Fruit fly (Drosophila melanogaster): ENCODE data around the gene Tsp39D.
"Not testable (repeated sequence)": the region's sequence is repeated elsewhere in the genome, so short reads cannot be mapped to it uniquely, and the experiment has no call there.

Tsp39D gene

DNA sequence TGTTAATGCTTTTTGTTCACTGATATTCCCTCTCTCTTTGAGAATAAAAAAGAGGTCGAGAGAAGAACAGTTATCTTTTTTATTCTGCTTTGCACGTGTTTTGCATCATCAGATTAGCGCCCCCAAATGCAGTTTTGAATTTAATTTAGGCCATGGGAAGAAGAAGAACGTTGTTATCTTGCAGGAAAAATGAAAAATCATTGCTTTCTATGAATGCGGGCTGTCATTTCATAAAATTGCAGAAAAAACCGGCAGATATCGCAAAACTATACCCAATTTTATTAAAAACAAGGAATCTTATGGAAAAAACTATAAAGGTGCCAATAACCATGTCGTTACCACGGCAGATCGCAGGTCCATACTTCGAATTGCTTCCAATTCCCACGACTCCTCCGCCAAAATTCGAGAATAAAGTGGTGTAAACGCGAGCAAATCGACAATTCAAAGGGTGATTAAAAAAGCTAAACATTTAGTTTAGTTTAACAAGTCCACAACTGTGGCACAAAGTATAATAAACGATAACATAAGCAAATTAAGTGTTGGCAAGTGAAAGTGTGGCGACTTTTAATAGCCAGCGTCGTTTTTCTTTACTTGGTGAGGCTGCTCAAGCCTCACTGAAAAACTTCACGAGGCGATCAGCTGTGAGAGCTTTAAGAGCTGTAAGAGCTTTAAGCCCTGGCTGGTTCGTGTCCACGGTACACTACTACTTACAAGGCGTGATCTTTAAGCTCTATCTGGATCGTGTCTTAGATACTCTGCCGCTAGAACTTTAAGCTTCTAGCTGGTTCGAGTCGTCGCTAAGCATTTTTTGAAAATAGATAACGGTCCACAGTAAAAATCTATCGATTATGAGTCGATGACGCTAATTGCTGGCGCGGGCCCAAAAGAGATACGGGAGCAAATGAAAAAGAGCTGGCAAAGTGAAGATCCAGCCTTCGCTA is 52.6 kb downstream of the Tsp39D start (continued):
- TF ChIP-seq Ets97D (GFP tag; optimal IDR thresholded peaks at IDR 0.05) (peak; percentile 5), CG33213 (GFP tag; optimal IDR thresholded peaks at IDR 0.05) (peak; percentile 35), BEAF-32 (GFP tag; optimal IDR thresholded peaks at IDR 0.05) (peak; percentile 25), CG10267 (tag; optimal IDR thresholded peaks at IDR 0.05) (peak; percentile 16), dpn (GFP tag; optimal IDR thresholded peaks at IDR 0.05) (no peak), MBD-R2 (GFP tag; IDR thresholded peaks at IDR 0.05) (no peak), CG13287 (GFP tag; IDR thresholded peaks at IDR 0.05; ENCODE audit: partially characterized antibody) (peak; percentile 78; the same call in 1 of the 2 replicates), Myb (GFP tag; optimal IDR thresholded peaks at IDR 0.05) (peak; percentile 97), dimm (GFP tag; IDR thresholded peaks at IDR 0.05) (no peak), CG1529 (GFP tag; optimal IDR thresholded peaks at IDR 0.05) (no peak), CTCF (GFP tag; optimal IDR thresholded peaks at IDR 0.05) (peak; percentile 70), eve (GFP tag; optimal IDR thresholded peaks at IDR 0.05) (peak in 1 of 2 experiments; percentile 9), esg (GFP tag; conservative IDR thresholded peaks at IDR 0.05) (no peak), Vsx1 (GFP tag; optimal IDR thresholded peaks at IDR 0.05) (no peak), CG2120 (GFP tag; optimal IDR thresholded peaks at IDR 0.05) (no peak), CG14710 (tag; optimal IDR thresholded peaks at IDR 0.05) (no peak), Ada2b (GFP tag; IDR thresholded peaks at IDR 0.05) (no peak), H2.0 (GFP tag; IDR thresholded peaks at IDR 0.05) (no peak), dm (GFP tag; optimal IDR thresholded peaks at IDR 0.05) (peak; percentile 7), CG8290 (GFP tag; optimal IDR thresholded peaks at IDR 0.05) (no peak), CG8290 (tag; optimal IDR thresholded peaks at IDR 0.05) (peak in 1 of 2 experiments; percentile 38), CG9727 (GFP tag; optimal IDR thresholded peaks at IDR 0.05) (no peak), sob (GFP tag; IDR thresholded peaks at IDR 0.05) (no peak), CG1603 (tag; optimal IDR thresholded peaks at IDR 0.05) (peak; percentile 4), CG6765 (GFP tag; optimal IDR thresholded peaks at IDR 0.05) (no peak), insv (GFP tag; optimal IDR thresholded peaks at IDR 0.05) (no peak), CG2199 (GFP tag; IDR thresholded peaks at IDR 0.05) (0 out of 3 replicates have a peak, but pooled peaks have one; percentile 62), Sin3A (optimal IDR thresholded peaks at IDR 0.05) (no peak), ken (GFP tag; IDR thresholded peaks at IDR 0.05) (no peak), Doc2 (GFP tag; IDR thresholded peaks at IDR 0.05) (no peak), bigmax (GFP tag; optimal IDR thresholded peaks at IDR 0.05) (no peak), CG30020 (tag; optimal IDR thresholded peaks at IDR 0.05) (no peak), Asciz (GFP tag; optimal IDR thresholded peaks at IDR 0.05) (no peak), CG2116 (GFP tag; optimal IDR thresholded peaks at IDR 0.05) (peak; percentile 12), Bdp1 (GFP tag; optimal IDR thresholded peaks at IDR 0.05) (no peak), mirr (GFP tag; optimal IDR thresholded peaks at IDR 0.05) (no peak), gce (GFP tag; IDR thresholded peaks at IDR 0.05) (no peak), CG14860 (GFP tag; IDR thresholded peaks at IDR 0.05; ENCODE audit: partially characterized antibody) (0 out of 3 replicates have a peak, but pooled peaks have one; percentile 24), pzg (GFP tag; optimal IDR thresholded peaks at IDR 0.05) (peak; percentile 38), E2f2 (GFP tag; IDR thresholded peaks at IDR 0.05) (peak; percentile 77), Dll (GFP tag; IDR thresholded peaks at IDR 0.05; ENCODE audit: partially characterized antibody) (peak; percentile 60; the same call in 3 of the 4 replicates)

DNA sequence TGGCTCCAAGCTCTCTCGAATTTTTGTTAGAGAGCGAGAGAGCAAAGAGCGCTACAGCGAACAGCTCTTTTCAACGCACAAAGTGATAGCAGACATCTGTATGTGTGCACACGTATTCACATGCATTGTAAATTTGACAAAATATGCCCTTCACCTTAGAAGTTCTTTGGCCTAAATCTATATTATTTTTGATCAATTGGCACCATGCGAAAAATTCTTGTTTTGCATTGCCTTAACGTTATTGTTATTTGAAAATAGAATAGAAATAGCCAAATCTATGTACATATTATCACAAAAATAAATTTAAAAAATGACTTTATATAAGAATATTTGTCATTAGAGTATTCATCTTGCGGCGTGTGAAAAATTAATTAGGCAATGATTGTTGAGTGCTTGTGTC is 57.2 kb downstream of the Tsp39D start:
- TF ChIP-seq Trl (optimal IDR thresholded peaks at IDR 0.05), result peak in 1 of 2 experiments; percentile 61
- not testable (repeated sequence) for TF ChIP-seq Trl (GFP tag; optimal IDR thresholded peaks at IDR 0.05)
- peak; percentile 10; the same call in 1 of the 2 replicates for TF ChIP-seq seq (GFP tag; IDR thresholded peaks at IDR 0.05)
- peak; percentile 59 for TF ChIP-seq Xrp1 (GFP tag; IDR thresholded peaks at IDR 0.05)
- TF ChIP-seq E2f1 (GFP tag; IDR thresholded peaks at IDR 0.05), result peak; percentile 6; the same call in 1 of the 2 replicates
- TF ChIP-seq GATAe (GFP tag; conservative IDR thresholded peaks at IDR 0.05), result peak; percentile 47
- TF ChIP-seq chinmo (GFP tag; IDR thresholded peaks at IDR 0.05; ENCODE audit: partially characterized antibody), result 0 out of 4 replicates have a peak, but pooled peaks have one; percentile 13
- TF ChIP-seq row (GFP tag; IDR thresholded peaks at IDR 0.05), result peak; percentile 89

Measured in whole organism, embryonic.